4 fruit fly cellular contexts compared by ENCODE assay signal in genomic region chr3L:11439570-11439969, dm6.
A peak's percentile ranks its signal among the peaks of the same experiment; 100 is the strongest.
TF ChIP-seq lines count a peak whose summit lies in the region.

No protein-coding gene starts in this region.

- no peak for TF ChIP-seq CTCF in whole organism, embryonic (GFP tag; optimal IDR thresholded peaks at IDR 0.05; lab: Kevin White, UChicago)

TF ChIP-seq in whole organism, embryonic, 481 proteins besides CTCF, POLR2A, EP300 and RAD21 (continues in another document):
- TF ChIP-seq zfh1 (GFP tag; IDR thresholded peaks at IDR 0.05; lab: Robert Waterston, UW) (peak; percentile 36; the same call in 1 of the 3 replicates), Antp (GFP tag; optimal IDR thresholded peaks at IDR 0.05; lab: Kevin White, UChicago) (no peak), Optix (GFP tag; IDR thresholded peaks at IDR 0.05; lab: Robert Waterston, UW) (no peak), CG10959 (GFP tag; IDR thresholded peaks at IDR 0.05; lab: Robert Waterston, UW) (0 out of 2 replicates have a peak, but pooled peaks have one; percentile 30), CG11696 (GFP tag; IDR thresholded peaks at IDR 0.05; lab: Robert Waterston, UW) (0 out of 2 replicates have a peak, but pooled peaks have one; percentile 12), Med (GFP tag; lab: Kevin White, UChicago) (peak; percentile 71), CG3281 (GFP tag; optimal IDR thresholded peaks at IDR 0.05; lab: Kevin White, UChicago) (peak; percentile 1), esg (GFP tag; conservative IDR thresholded peaks at IDR 0.05; lab: Robert Waterston, UW) (no peak), fd64A (GFP tag; optimal IDR thresholded peaks at IDR 0.05; lab: Kevin White, UChicago) (no peak), gem (tag; optimal IDR thresholded peaks at IDR 0.05; lab: Kevin White, UChicago) (peak; percentile 18), Trl (optimal IDR thresholded peaks at IDR 0.05; lab: Kevin White, UChicago) (no peak), Trl (GFP tag; optimal IDR thresholded peaks at IDR 0.05; lab: Kevin White, UChicago) (no peak), Xbp1 (GFP tag; optimal IDR thresholded peaks at IDR 0.05; lab: Kevin White, UChicago) (no peak), NC2α (GFP tag; optimal IDR thresholded peaks at IDR 0.05; lab: Kevin White, UChicago) (no peak), BtbVII (GFP tag; optimal IDR thresholded peaks at IDR 0.05; lab: Kevin White, UChicago) (no peak), BEAF-32 (GFP tag; optimal IDR thresholded peaks at IDR 0.05; lab: Kevin White, UChicago) (no peak), CG8765 (GFP tag; IDR thresholded peaks at IDR 0.05; lab: Robert Waterston, UW) (peak; percentile 65), phol (tag; optimal IDR thresholded peaks at IDR 0.05; lab: Kevin White, UChicago) (peak; percentile 31), CG2712 (tag; optimal IDR thresholded peaks at IDR 0.05; lab: Kevin White, UChicago) (peak; percentile 37), CG1024 (GFP tag; IDR thresholded peaks at IDR 0.05; lab: Robert Waterston, UW) (no peak), kni (GFP tag; optimal IDR thresholded peaks at IDR 0.05; lab: Kevin White, UChicago) (no peak), dmrt11E (tag; optimal IDR thresholded peaks at IDR 0.05; lab: Kevin White, UChicago) (peak; percentile 40), Atf6 (GFP tag; IDR thresholded peaks at IDR 0.05; lab: Robert Waterston, UW) (peak; percentile 50)

TF ChIP-seq in whole organism, prepupa, 60 proteins besides CTCF, POLR2A, EP300 and RAD21 (continues in another document):
- TF ChIP-seq Sox15 (GFP tag; optimal IDR thresholded peaks at IDR 0.05; lab: Kevin White, UChicago): no peak
- TF ChIP-seq Eip75B (GFP tag; optimal IDR thresholded peaks at IDR 0.05; lab: Kevin White, UChicago): peak; percentile 45
- peak; percentile 68 for TF ChIP-seq svp (GFP tag; lab: Kevin White, UChicago)
- TF ChIP-seq CG34406 (GFP tag; optimal IDR thresholded peaks at IDR 0.05; lab: Kevin White, UChicago): peak; percentile 21
- no peak for TF ChIP-seq Smox (GFP tag; optimal IDR thresholded peaks at IDR 0.05; lab: Kevin White, UChicago)
- TF ChIP-seq CG1621 (tag; optimal IDR thresholded peaks at IDR 0.05; lab: Kevin White, UChicago): no peak
- TF ChIP-seq Hr39 (GFP tag; optimal IDR thresholded peaks at IDR 0.05; lab: Kevin White, UChicago): peak; percentile 6
- no peak for TF ChIP-seq CG16779 (tag; optimal IDR thresholded peaks at IDR 0.05; lab: Kevin White, UChicago)
- TF ChIP-seq Hr4 (GFP tag; optimal IDR thresholded peaks at IDR 0.05; lab: Kevin White, UChicago): peak; percentile 12
- peak; percentile 44; the same call in 1 of the 2 replicates for TF ChIP-seq CG15336 (GFP tag; IDR thresholded peaks at IDR 0.05; lab: Robert Waterston, UW)
- TF ChIP-seq CG3032 (tag; optimal IDR thresholded peaks at IDR 0.05; lab: Kevin White, UChicago): peak; percentile 42
- TF ChIP-seq esn (GFP tag; optimal IDR thresholded peaks at IDR 0.05; lab: Kevin White, UChicago): peak; percentile 19
- peak; percentile 3 for TF ChIP-seq CG6792 (GFP tag; optimal IDR thresholded peaks at IDR 0.05; lab: Kevin White, UChicago)
- peak; percentile 59 for TF ChIP-seq Ets96B (tag; optimal IDR thresholded peaks at IDR 0.05; lab: Kevin White, UChicago)
- no peak for TF ChIP-seq CG6276 (GFP tag; optimal IDR thresholded peaks at IDR 0.05; lab: Kevin White, UChicago)
- no peak for TF ChIP-seq fd59A (GFP tag; optimal IDR thresholded peaks at IDR 0.05; lab: Kevin White, UChicago)
- TF ChIP-seq vri (GFP tag; optimal IDR thresholded peaks at IDR 0.05; lab: Kevin White, UChicago): no peak
- TF ChIP-seq Blimp-1 (GFP tag; optimal IDR thresholded peaks at IDR 0.05; lab: Kevin White, UChicago): no peak
- TF ChIP-seq CG8119 (GFP tag; IDR thresholded peaks at IDR 0.05; lab: Robert Waterston, UW): peak; percentile 59; the same call in 2 of the 3 replicates
- TF ChIP-seq net (GFP tag; optimal IDR thresholded peaks at IDR 0.05; lab: Kevin White, UChicago): peak; percentile 19
- no peak for TF ChIP-seq CG4318 (GFP tag; optimal IDR thresholded peaks at IDR 0.05; lab: Kevin White, UChicago)
- no peak for TF ChIP-seq Hr38 (GFP tag; optimal IDR thresholded peaks at IDR 0.05; lab: Kevin White, UChicago)
- TF ChIP-seq Lpt (GFP tag; optimal IDR thresholded peaks at IDR 0.05; lab: Kevin White, UChicago): no peak
- TF ChIP-seq OdsH (GFP tag; optimal IDR thresholded peaks at IDR 0.05; lab: Kevin White, UChicago): no peak

TF ChIP-seq in whole organism, pupa, 21 proteins besides CTCF, POLR2A, EP300 and RAD21:
- TF ChIP-seq CG4496 (GFP tag; IDR thresholded peaks at IDR 0.05; lab: Robert Waterston, UW) (peak; percentile 57; the same call in 2 of the 3 replicates), Snoo (tag; optimal IDR thresholded peaks at IDR 0.05; lab: Kevin White, UChicago) (no peak), CG8301 (tag; optimal IDR thresholded peaks at IDR 0.05; lab: Kevin White, UChicago) (peak; percentile 3), D1 (tag; optimal IDR thresholded peaks at IDR 0.05; lab: Kevin White, UChicago) (no peak), gl (tag; optimal IDR thresholded peaks at IDR 0.05; lab: Kevin White, UChicago) (no peak), Ets98B (GFP tag; IDR thresholded peaks at IDR 0.05; lab: Robert Waterston, UW) (peak; percentile 26; the same call in 1 of the 2 replicates), CG34367 (tag; optimal IDR thresholded peaks at IDR 0.05; lab: Kevin White, UChicago) (peak; percentile 15), CG15710 (tag; optimal IDR thresholded peaks at IDR 0.05; lab: Kevin White, UChicago) (peak; percentile 44), Pif1B (GFP tag; optimal IDR thresholded peaks at IDR 0.05; lab: Kevin White, UChicago) (peak; percentile 43), rn (GFP tag; IDR thresholded peaks at IDR 0.05; lab: Robert Waterston, UW) (no peak), Pif1A (GFP tag; optimal IDR thresholded peaks at IDR 0.05; lab: Kevin White, UChicago) (peak; percentile 53), EcR (GFP tag; optimal IDR thresholded peaks at IDR 0.05; lab: Kevin White, UChicago) (no peak), CG12605 (GFP tag; IDR thresholded peaks at IDR 0.05; lab: Robert Waterston, UW) (peak; percentile 43; the same call in 1 of the 2 replicates), fd96Ca (GFP tag; IDR thresholded peaks at IDR 0.05; lab: Robert Waterston, UW) (0 out of 3 replicates have a peak, but pooled peaks have one; percentile 8), CG10348 (GFP tag; IDR thresholded peaks at IDR 0.05; lab: Robert Waterston, UW) (no peak), CG17806 (tag; optimal IDR thresholded peaks at IDR 0.05; lab: Kevin White, UChicago) (peak; percentile 55), CG9948 (tag; optimal IDR thresholded peaks at IDR 0.05; lab: Kevin White, UChicago) (peak; percentile 49), CG14655 (GFP tag; optimal IDR thresholded peaks at IDR 0.05; lab: Kevin White, UChicago) (peak; percentile 46), CG32121 (GFP tag; IDR thresholded peaks at IDR 0.05; lab: Robert Waterston, UW) (no peak), CG13204 (GFP tag; optimal IDR thresholded peaks at IDR 0.05; lab: Kevin White, UChicago) (no peak), CG8159 (tag; optimal IDR thresholded peaks at IDR 0.05; lab: Kevin White, UChicago) (peak; percentile 75)

TF ChIP-seq in whole organism, wandering third instar larva, 38 proteins besides CTCF, POLR2A, EP300 and RAD21:
- TF ChIP-seq Jra (GFP tag; optimal IDR thresholded peaks at IDR 0.05; lab: Kevin White, UChicago): no peak
- TF ChIP-seq fru (GFP tag; optimal IDR thresholded peaks at IDR 0.05; lab: Kevin White, UChicago): peak; percentile 27
- no peak for TF ChIP-seq CG9705 (GFP tag; optimal IDR thresholded peaks at IDR 0.05; lab: Kevin White, UChicago)
- TF ChIP-seq foxo (GFP tag; optimal IDR thresholded peaks at IDR 0.05; lab: Kevin White, UChicago): peak in 1 of 2 experiments; percentile 3
- TF ChIP-seq HLH106 (tag; optimal IDR thresholded peaks at IDR 0.05; lab: Kevin White, UChicago): peak; percentile 3
- no peak for TF ChIP-seq jim (GFP tag; optimal IDR thresholded peaks at IDR 0.05; lab: Kevin White, UChicago)
- peak; percentile 11 for TF ChIP-seq OdsH (GFP tag; optimal IDR thresholded peaks at IDR 0.05; lab: Kevin White, UChicago)
- TF ChIP-seq ey (GFP tag; optimal IDR thresholded peaks at IDR 0.05; lab: Kevin White, UChicago): peak; percentile 9

Comparison
In these comparisons a context has a peak if more than half of its experiments do, and no peak if none do; other contexts are left out.
1. Of the 7 proteins assayed by ChIP-seq in both whole organism, embryonic and whole organism, prepupa: peak only in whole organism, embryonic: Blimp-1; only in whole organism, prepupa: Gug and Hr39; in both: Sox102F; in neither: 3.